Worm (Caenorhabditis elegans) whole organism, L2 larva: Measurements from ENCODE around the gene col-179.

Source experiments
- dmd-4 ChIP-seq: sonication (generic microtip); optimal IDR thresholded peaks from 2 replicates; lab custom pipeline; 2017; ENCODE audit warnings: missing biosample characterization, missing genetic modification characterization
- egl-27 ChIP-seq: sonication (generic microtip); optimal IDR thresholded peaks from 3 replicates; lab custom pipeline; 2017; ENCODE audit warnings: missing biosample characterization, missing genetic modification reagents, missing genetic modification characterization
- fos-1 ChIP-seq: fragments of 150-350 bp; optimal IDR thresholded peaks from 2 replicates; lab custom pipeline; 2014; ENCODE audit warnings: missing biosample characterization, missing genetic modification characterization
- lin-13 ChIP-seq: fragments of 150-350 bp; optimal IDR thresholded peaks from 2 replicates; lab custom pipeline; 2014; ENCODE audit warnings: missing biosample characterization, missing genetic modification reagents, missing genetic modification characterization
- lin-39 ChIP-seq: fragments of 150-350 bp; optimal IDR thresholded peaks from 2 replicates; lab custom pipeline; 2014; ENCODE audit warnings: missing biosample characterization, missing genetic modification reagents, missing genetic modification characterization
- lsy-2 ChIP-seq, 2 experiments: fragments of 150-350 bp in 1 of 2; sonication (generic microtip) in 1 of 2; optimal IDR thresholded peaks; 2 replicates each; lab custom pipeline; 2014 to 2017; ENCODE audit warnings: missing biosample characterization in 2 of 2, missing genetic modification characterization in 2 of 2
- mdl-1 ChIP-seq, 2 experiments: fragments of 150-350 bp in 1 of 2; sonication (generic microtip) in 1 of 2; optimal IDR thresholded peaks; 2 replicates each; lab custom pipeline; 2017; ENCODE audit warnings: missing biosample characterization in 2 of 2, missing genetic modification characterization in 2 of 2
- nhr-10 ChIP-seq: sonication (generic microtip); optimal IDR thresholded peaks from 2 replicates; lab custom pipeline; 2017; ENCODE audit warnings: missing biosample characterization, missing genetic modification characterization
- nhr-237 ChIP-seq: fragments of 150-350 bp; optimal IDR thresholded peaks from 2 replicates; lab custom pipeline; 2014; ENCODE audit warnings: missing biosample characterization, missing genetic modification characterization
- nhr-25 ChIP-seq: fragments of 150-350 bp; sonication (generic microtip); optimal IDR thresholded peaks from 3 replicates; lab custom pipeline; 2014; ENCODE audit warnings: missing biosample characterization, missing genetic modification characterization
- snpc-4 ChIP-seq: fragments of 150-350 bp; optimal IDR thresholded peaks from 2 replicates; lab custom pipeline; 2014; ENCODE audit warnings: missing biosample characterization, missing genetic modification characterization
- unc-62 ChIP-seq: fragments of 150-350 bp; optimal IDR thresholded peaks from 2 replicates; lab custom pipeline; 2014; ENCODE audit warnings: missing biosample characterization, missing genetic modification reagents, missing genetic modification characterization
- ztf-11 ChIP-seq: sonication (generic microtip); optimal IDR thresholded peaks from 2 replicates; lab custom pipeline; 2017; ENCODE audit warnings: missing biosample characterization, missing genetic modification characterization
- ztf-4 ChIP-seq: fragments of 150-350 bp; optimal IDR thresholded peaks from 2 replicates; lab custom pipeline; 2014; ENCODE audit warnings: missing biosample characterization, missing genetic modification characterization

DNA sequence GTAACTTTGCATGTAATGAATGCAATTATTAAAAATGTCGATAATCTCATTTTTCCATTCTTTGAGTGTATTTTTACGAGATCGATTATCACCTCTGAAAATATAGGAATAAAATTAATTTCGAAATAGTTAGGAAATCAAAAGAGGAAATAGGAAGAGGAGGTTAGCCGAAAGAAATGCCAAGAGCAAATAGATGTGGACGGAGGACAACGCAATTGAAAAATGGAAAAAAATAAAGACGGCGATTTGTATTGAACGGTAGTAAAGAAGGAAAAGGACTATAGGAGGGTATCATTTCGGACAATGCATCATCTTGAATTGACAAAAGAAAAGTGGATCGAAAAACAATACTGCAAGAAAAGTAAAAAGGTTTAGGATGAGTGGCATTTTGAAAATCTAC is 11.8 kb upstream of the col-179 start, which contains the start of gene F13D2.1:
- no peak for TF ChIP-seq lin-13 (GFP tag; lab: Kevin White, UChicago)
- TF ChIP-seq ztf-11 (tag; lab: Kevin White, UChicago) = no peak
- no peak for TF ChIP-seq nhr-10 (tag; lab: Kevin White, UChicago)
- TF ChIP-seq fos-1 (tag; lab: Kevin White, UChicago) = no peak
- TF ChIP-seq unc-62 (GFP tag; lab: Kevin White, UChicago) = no peak
- TF ChIP-seq nhr-237 = no peak
- no peak for TF ChIP-seq egl-27 (tag; lab: Kevin White, UChicago)
- TF ChIP-seq dmd-4 (tag; lab: Kevin White, UChicago) = no peak
- no peak for TF ChIP-seq mdl-1 (tag; optimal IDR thresholded peaks at IDR 0.05; lab: Kevin White, UChicago)
- TF ChIP-seq nhr-25 (tag; lab: Kevin White, UChicago) = no peak
- no peak for TF ChIP-seq lsy-2 (tag; optimal IDR thresholded peaks at IDR 0.05; lab: Kevin White, UChicago)
- no peak for TF ChIP-seq ztf-4 (tag; lab: Kevin White, UChicago)
- no peak for TF ChIP-seq lin-39 (tag; lab: Kevin White, UChicago)
- no peak for TF ChIP-seq snpc-4
